Fruit fly (Drosophila melanogaster): ENCODE data around the gene Brd.
A peak's percentile ranks its signal among the peaks of the same experiment; 100 is the strongest.

Brd gene

dm6 chr3L:14971893-14972624 is 408 bp upstream of the Brd start (continued):
- 0 out of 2 replicates have a peak, but pooled peaks have one; percentile 12 for TF ChIP-seq CG6689 (GFP tag; IDR thresholded peaks at IDR 0.05)
- no peak for TF ChIP-seq Dad (GFP tag; optimal IDR thresholded peaks at IDR 0.05)
- TF ChIP-seq CG14050 (GFP tag; IDR thresholded peaks at IDR 0.05): no peak
- TF ChIP-seq B-H2 (GFP tag; optimal IDR thresholded peaks at IDR 0.05): no peak
- TF ChIP-seq CG13296 (GFP tag; optimal IDR thresholded peaks at IDR 0.05): no peak
- no peak for TF ChIP-seq CG8359 (GFP tag; optimal IDR thresholded peaks at IDR 0.05; ENCODE audit: borderline replicate concordance)
- no peak for TF ChIP-seq CG7745 (tag; optimal IDR thresholded peaks at IDR 0.05)
- TF ChIP-seq TFAM (GFP tag; optimal IDR thresholded peaks at IDR 0.05): no peak
- TF ChIP-seq CG6175 (GFP tag; IDR thresholded peaks at IDR 0.05): no peak
- no peak for TF ChIP-seq sens-2 (GFP tag; IDR thresholded peaks at IDR 0.05)
- TF ChIP-seq CG1647 (GFP tag; optimal IDR thresholded peaks at IDR 0.05): no peak
- no peak for TF ChIP-seq Dek (tag; optimal IDR thresholded peaks at IDR 0.05)
- no peak for TF ChIP-seq NC2β (GFP tag; optimal IDR thresholded peaks at IDR 0.05)
- no peak for TF ChIP-seq slou (GFP tag; optimal IDR thresholded peaks at IDR 0.05)
- TF ChIP-seq CG5245 (GFP tag; optimal IDR thresholded peaks at IDR 0.05): no peak
- TF ChIP-seq wor (GFP tag; IDR thresholded peaks at IDR 0.05): no peak
- peak; percentile 48; the same call in 1 of the 2 replicates for TF ChIP-seq CG10959 (GFP tag; IDR thresholded peaks at IDR 0.05)
- peak; percentile 41 for TF ChIP-seq CG12391 (tag; optimal IDR thresholded peaks at IDR 0.05)
- TF ChIP-seq her (GFP tag; optimal IDR thresholded peaks at IDR 0.05): no peak
- no peak for TF ChIP-seq Lhr (GFP tag; optimal IDR thresholded peaks at IDR 0.05)
- no peak for TF ChIP-seq vfl (GFP tag; optimal IDR thresholded peaks at IDR 0.05)
- no peak for TF ChIP-seq gro (GFP tag; optimal IDR thresholded peaks at IDR 0.05)
- TF ChIP-seq CG8944 (GFP tag; optimal IDR thresholded peaks at IDR 0.05): no peak
- TF ChIP-seq CG1832 (GFP tag; optimal IDR thresholded peaks at IDR 0.05): no peak
- TF ChIP-seq Rx (GFP tag; IDR thresholded peaks at IDR 0.05): no peak
- no peak for TF ChIP-seq NK7.1 (GFP tag; optimal IDR thresholded peaks at IDR 0.05)
- TF ChIP-seq CG7963 (GFP tag; IDR thresholded peaks at IDR 0.05; ENCODE audit: partially characterized antibody): no peak
- TF ChIP-seq pan (optimal IDR thresholded peaks at IDR 0.05): no peak
- no peak for TF ChIP-seq pan (GFP tag; optimal IDR thresholded peaks at IDR 0.05 in 1 of 2, IDR thresholded peaks at IDR 0.05 in 1 of 2)
- no peak for TF ChIP-seq chm (GFP tag; IDR thresholded peaks at IDR 0.05)
- no peak for TF ChIP-seq maf-S (GFP tag; optimal IDR thresholded peaks at IDR 0.05)
- no peak for TF ChIP-seq mirr (GFP tag; optimal IDR thresholded peaks at IDR 0.05)
- no peak for TF ChIP-seq ind (GFP tag; optimal IDR thresholded peaks at IDR 0.05)
- no peak for TF ChIP-seq CG18619 (GFP tag; optimal IDR thresholded peaks at IDR 0.05)
- no peak for TF ChIP-seq Mes4 (GFP tag; optimal IDR thresholded peaks at IDR 0.05)
- TF ChIP-seq CG12769 (tag; optimal IDR thresholded peaks at IDR 0.05): no peak
- TF ChIP-seq CG3847 (GFP tag; IDR thresholded peaks at IDR 0.05): no peak
- no peak for TF ChIP-seq esg (GFP tag; conservative IDR thresholded peaks at IDR 0.05)
- peak; percentile 78 for TF ChIP-seq twi (tag; optimal IDR thresholded peaks at IDR 0.05)
- no peak for TF ChIP-seq Pdp1 (GFP tag; optimal IDR thresholded peaks at IDR 0.05)
- no peak for TF ChIP-seq CG13894 (tag; optimal IDR thresholded peaks at IDR 0.05)
- TF ChIP-seq CG18599 (GFP tag; optimal IDR thresholded peaks at IDR 0.05): no peak
- TF ChIP-seq fd96Cb (tag; optimal IDR thresholded peaks at IDR 0.05): peak; percentile 8
- TF ChIP-seq CG8290 (GFP tag; optimal IDR thresholded peaks at IDR 0.05): no peak
- TF ChIP-seq CG8290 (tag; optimal IDR thresholded peaks at IDR 0.05): no peak
- TF ChIP-seq ci (GFP tag; IDR thresholded peaks at IDR 0.05): 0 out of 3 replicates have a peak, but pooled peaks have one; percentile 16
- TF ChIP-seq CG7556 (GFP tag; optimal IDR thresholded peaks at IDR 0.05): no peak
- TF ChIP-seq CG12236 (GFP tag; optimal IDR thresholded peaks at IDR 0.05): no peak
- TF ChIP-seq CG5180 (GFP tag; optimal IDR thresholded peaks at IDR 0.05): no peak
- TF ChIP-seq toy (GFP tag; IDR thresholded peaks at IDR 0.05): no peak
- no peak for TF ChIP-seq CG3065 (GFP tag; optimal IDR thresholded peaks at IDR 0.05)
